Worm (Caenorhabditis elegans) whole organism, late embryonic: ENCODE measurements around the gene K11H12.7.

Source experiments
- C08G9.2 ChIP-seq: sonication (generic microtip); optimal IDR thresholded peaks from 2 replicates; lab custom pipeline; 2016; ENCODE audit warnings: mild to moderate bottlenecking, missing genetic modification characterization, moderate library complexity, missing compliant biosample characterization
- F13H6.1 ChIP-seq: sonication (generic microtip); optimal IDR thresholded peaks from 2 replicates; lab custom pipeline; 2016; ENCODE audit warnings: missing genetic modification characterization, missing compliant biosample characterization
- K09A11.1 ChIP-seq: sonication (generic microtip); optimal IDR thresholded peaks from 2 replicates; lab custom pipeline; 2017; ENCODE audit warnings: antibody characterized with exemption, mild to moderate bottlenecking, missing genetic modification characterization, missing compliant biosample characterization; ENCODE audit not compliant: insufficient read depth
- T23F11.4 ChIP-seq: fragments of 200-800 bp; sonication (Bioruptor generic); optimal IDR thresholded peaks from 2 replicates; lab custom pipeline; 2018; ENCODE audit warnings: mild to moderate bottlenecking, missing genetic modification characterization, missing compliant biosample characterization
- ama-1 ChIP-seq: fragments of 150-350 bp; optimal IDR thresholded peaks from 2 replicates; lab custom pipeline; 2014
- ceh-30 ChIP-seq: fragments of 150-350 bp; optimal IDR thresholded peaks from 2 replicates; lab custom pipeline; 2014; ENCODE audit warnings: missing biosample characterization, missing genetic modification characterization
- ceh-31 ChIP-seq: sonication (generic microtip); optimal IDR thresholded peaks from 2 replicates; lab custom pipeline; 2016; ENCODE audit warnings: missing genetic modification characterization, missing compliant biosample characterization
- ceh-34 ChIP-seq: sonication (generic microtip); optimal IDR thresholded peaks from 2 replicates; lab custom pipeline; 2016; ENCODE audit warnings: mild to moderate bottlenecking, missing genetic modification characterization, missing compliant biosample characterization
- ceh-48 ChIP-seq: sonication (generic microtip); optimal IDR thresholded peaks from 2 replicates; lab custom pipeline; 2016; ENCODE audit warnings: missing genetic modification characterization, inconsistent platforms, missing compliant biosample characterization
- ceh-9 ChIP-seq: sonication (generic microtip); optimal IDR thresholded peaks from 2 replicates; lab custom pipeline; 2016; ENCODE audit warnings: mild to moderate bottlenecking, missing genetic modification characterization, inconsistent platforms, missing compliant biosample characterization
- che-1 ChIP-seq: sonication (generic microtip); optimal IDR thresholded peaks from 2 replicates; lab custom pipeline; 2016; ENCODE audit warnings: mild to moderate bottlenecking, missing genetic modification characterization, missing compliant biosample characterization
- dmd-4 ChIP-seq: sonication (generic microtip); optimal IDR thresholded peaks from 2 replicates; lab custom pipeline; 2016; ENCODE audit warnings: borderline replicate concordance, missing genetic modification characterization, missing compliant biosample characterization
- elt-4 ChIP-seq: sonication (generic microtip); optimal IDR thresholded peaks from 2 replicates; lab custom pipeline; 2016; ENCODE audit warnings: missing genetic modification characterization, missing compliant biosample characterization
- eyg-1 ChIP-seq: sonication (generic microtip); optimal IDR thresholded peaks from 2 replicates; lab custom pipeline; 2016; ENCODE audit warnings: missing genotype, missing genetic modification characterization, missing compliant biosample characterization
- fax-1 ChIP-seq: sonication (generic microtip); optimal IDR thresholded peaks from 2 replicates; lab custom pipeline; 2016; ENCODE audit warnings: missing genotype, missing genetic modification characterization, missing compliant biosample characterization
- fkh-10 ChIP-seq: fragments of 150-350 bp; optimal IDR thresholded peaks from 2 replicates; lab custom pipeline; 2014; ENCODE audit warnings: missing biosample characterization, missing genetic modification reagents, missing genetic modification characterization
- fkh-6 ChIP-seq: sonication (generic microtip); optimal IDR thresholded peaks from 2 replicates; lab custom pipeline; 2016; ENCODE audit warnings: missing genetic modification characterization, missing compliant biosample characterization
- gmeb-2 ChIP-seq: sonication (generic microtip); optimal IDR thresholded peaks from 2 replicates; lab custom pipeline; 2016; ENCODE audit warnings: missing genetic modification characterization, inconsistent platforms, missing compliant biosample characterization
- hlh-13 ChIP-seq: fragments of 200-800 bp; sonication (Bioruptor generic); optimal IDR thresholded peaks from 2 replicates; lab custom pipeline; 2018; ENCODE audit warnings: mild to moderate bottlenecking, missing genetic modification characterization, missing compliant biosample characterization
- hlh-8 ChIP-seq: sonication (generic microtip); optimal IDR thresholded peaks from 2 replicates; lab custom pipeline; 2016; ENCODE audit warnings: missing genotype, missing genetic modification characterization, missing compliant biosample characterization
- lin-11 ChIP-seq: fragments of 200-800 bp; sonication (Bioruptor generic); optimal IDR thresholded peaks from 2 replicates; lab custom pipeline; 2018; ENCODE audit warnings: mild to moderate bottlenecking, missing genetic modification characterization, missing compliant biosample characterization
- nfya-1 ChIP-seq: sonication (generic microtip); optimal IDR thresholded peaks from 2 replicates; lab custom pipeline; 2017; ENCODE audit warnings: missing genetic modification characterization, mild to moderate bottlenecking, missing compliant biosample characterization, antibody characterized with exemption, moderate library complexity
- npax-4 ChIP-seq: sonication (generic microtip); optimal IDR thresholded peaks from 2 replicates; lab custom pipeline; 2016; ENCODE audit warnings: missing genetic modification characterization, missing compliant biosample characterization
- pag-3 ChIP-seq: sonication (generic microtip); optimal IDR thresholded peaks from 2 replicates; lab custom pipeline; 2016; ENCODE audit warnings: missing compliant biosample characterization, missing genetic modification characterization, borderline replicate concordance
- pha-2 ChIP-seq: sonication (generic microtip); optimal IDR thresholded peaks from 2 replicates; lab custom pipeline; 2017; ENCODE audit warnings: mild to moderate bottlenecking, missing genetic modification characterization, missing compliant biosample characterization
- pha-4 ChIP-seq: fragments of 150-350 bp; optimal IDR thresholded peaks from 2 replicates; lab custom pipeline; 2018; ENCODE audit warnings: missing biosample characterization, missing genetic modification reagents, missing genetic modification characterization
- pqm-1 ChIP-seq: sonication (generic microtip); optimal IDR thresholded peaks from 2 replicates; lab custom pipeline; 2016; ENCODE audit warnings: missing genetic modification characterization, missing compliant biosample characterization
- ref-2 ChIP-seq: sonication (generic microtip); optimal IDR thresholded peaks from 2 replicates; lab custom pipeline; 2016; ENCODE audit warnings: missing genetic modification characterization, missing compliant biosample characterization
- sox-2 ChIP-seq: fragments of 200-800 bp; sonication (Bioruptor generic); IDR thresholded peaks from 2 replicates; pipeline ENCODE4 v1.3.6; 2022; ENCODE audit warnings: missing genetic modification reagents, missing genetic modification characterization, missing compliant biosample characterization
- sox-4 ChIP-seq: sonication (generic microtip); optimal IDR thresholded peaks from 2 replicates; lab custom pipeline; 2017; ENCODE audit warnings: mild to moderate bottlenecking, missing genetic modification characterization, inconsistent platforms, missing compliant biosample characterization
- tbx-2 ChIP-seq: sonication (generic microtip); optimal IDR thresholded peaks from 2 replicates; lab custom pipeline; 2016; ENCODE audit warnings: missing genetic modification characterization, missing compliant biosample characterization
- tbx-7 ChIP-seq: sonication (generic microtip); optimal IDR thresholded peaks from 2 replicates; lab custom pipeline; 2016; ENCODE audit warnings: missing genotype, missing genetic modification characterization, missing compliant biosample characterization
- unc-42 ChIP-seq: sonication (generic microtip); optimal IDR thresholded peaks from 2 replicates; lab custom pipeline; 2016; ENCODE audit warnings: missing genotype, missing genetic modification characterization, missing compliant biosample characterization
- unc-55 ChIP-seq: sonication (generic microtip); optimal IDR thresholded peaks from 2 replicates; lab custom pipeline; 2017; ENCODE audit warnings: missing biosample characterization, missing genetic modification reagents, missing genetic modification characterization
- zip-5 ChIP-seq: sonication (generic microtip); optimal IDR thresholded peaks from 2 replicates; lab custom pipeline; 2016; ENCODE audit warnings: missing genetic modification characterization, missing compliant biosample characterization
- ztf-16 ChIP-seq: sonication (generic microtip); optimal IDR thresholded peaks from 2 replicates; lab custom pipeline; 2017; ENCODE audit warnings: missing genetic modification characterization, missing compliant biosample characterization

Gene K11H12.7

DNA sequence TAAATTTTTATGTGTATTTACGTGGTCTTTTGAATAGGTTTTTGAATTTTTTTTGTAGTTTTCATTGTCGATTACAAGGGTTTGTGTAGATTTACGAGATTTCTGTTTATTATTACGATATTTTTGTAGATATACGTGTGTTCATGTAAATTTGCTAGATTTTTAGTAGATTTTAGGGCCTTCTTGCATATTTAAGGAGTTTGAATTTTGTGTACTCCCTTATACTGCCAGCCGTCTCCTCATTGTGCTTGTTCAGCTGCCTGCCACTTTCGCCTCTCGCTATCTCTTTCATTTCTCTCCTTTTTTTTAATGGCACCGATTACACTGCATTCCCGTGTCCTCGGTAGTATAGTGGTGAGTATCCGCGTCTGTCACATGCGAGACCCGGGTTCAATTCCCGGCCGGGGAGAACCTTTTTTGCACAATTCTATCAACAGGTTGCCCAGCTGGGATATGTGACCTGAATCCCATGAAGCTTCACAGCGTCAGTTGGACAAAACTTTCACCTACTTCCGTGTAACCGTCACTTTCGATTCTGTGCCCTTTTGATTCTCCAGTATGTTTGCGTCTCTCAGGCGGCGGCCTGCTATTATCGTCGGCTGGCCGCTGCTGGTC, 17.5 kb downstream of the K11H12.7 start (continued):
- TF ChIP-seq K09A11.1 (tag; lab: Kevin White, UChicago) (peak; percentile 37), hlh-8 (tag; lab: Kevin White, UChicago) (peak; percentile 25), ztf-16 (tag; lab: Kevin White, UChicago) (peak; percentile 76), fkh-10 (GFP tag; lab: Kevin White, UChicago) (no peak), pqm-1 (tag; lab: Kevin White, UChicago) (peak; percentile 55), fax-1 (peak; percentile 63), tbx-2 (tag; lab: Kevin White, UChicago) (peak; percentile 66), gmeb-2 (tag; lab: Kevin White, UChicago) (peak; percentile 77), T23F11.4 (GFP tag; lab: Kevin White, UChicago) (peak; percentile 71), pag-3 (tag; lab: Kevin White, UChicago) (peak; percentile 28), ref-2 (tag; lab: Kevin White, UChicago) (peak; percentile 77), tbx-7 (tag; lab: Kevin White, UChicago) (peak; percentile 46), ceh-30 (tag; lab: Kevin White, UChicago) (peak; percentile 51), unc-55 (GFP tag; lab: Kevin White, UChicago) (no peak), C08G9.2 (tag; lab: Kevin White, UChicago) (peak; percentile 69), zip-5 (peak; percentile 40), fkh-6 (peak; percentile 56), ceh-31 (tag; lab: Kevin White, UChicago) (peak; percentile 48)
- TF ChIP-seq, all 69 proteins: peak for 53

DNA sequence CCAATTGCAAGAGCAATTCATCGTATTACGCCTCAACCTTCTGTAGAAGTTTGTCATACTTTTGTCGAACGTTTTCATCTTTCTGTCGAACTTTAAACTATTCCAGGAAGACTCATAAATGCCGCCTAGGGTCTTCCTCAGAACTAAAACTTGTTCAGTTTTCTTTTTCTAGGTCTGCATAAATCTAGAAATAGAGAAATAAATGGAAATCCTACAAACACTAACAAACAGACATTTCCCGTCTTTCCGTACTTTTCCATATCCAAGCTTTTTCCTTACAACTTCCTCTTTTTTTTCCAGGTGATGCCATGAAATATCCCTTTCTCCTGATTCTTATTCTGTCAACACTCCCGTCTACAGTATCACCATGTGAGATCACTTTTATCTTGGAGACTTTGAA, 18.9 kb downstream of the K11H12.7 start, which contains the start of gene cutl-28:
Gene cutl-28, plus strand, starts transcription at position 301 of the 400 bp plus-strand sequence.
- TF ChIP-seq ref-2 (tag; lab: Kevin White, UChicago) (no peak), hlh-13 (GFP tag; lab: Kevin White, UChicago) (no peak), ama-1 (no peak), sox-2 (no peak), npax-4 (no peak), pha-4 (tag; lab: Kevin White, UChicago) (no peak), K09A11.1 (tag; lab: Kevin White, UChicago) (no peak), ceh-30 (tag; lab: Kevin White, UChicago) (no peak), ceh-48 (tag; lab: Kevin White, UChicago) (no peak), che-1 (tag; lab: Kevin White, UChicago) (no peak), unc-55 (GFP tag; lab: Kevin White, UChicago) (no peak), C08G9.2 (tag; lab: Kevin White, UChicago) (no peak), lin-11 (tag; lab: Kevin White, UChicago) (no peak), dmd-4 (no peak)
- TF ChIP-seq, all 69 proteins: peak for 0

DNA sequence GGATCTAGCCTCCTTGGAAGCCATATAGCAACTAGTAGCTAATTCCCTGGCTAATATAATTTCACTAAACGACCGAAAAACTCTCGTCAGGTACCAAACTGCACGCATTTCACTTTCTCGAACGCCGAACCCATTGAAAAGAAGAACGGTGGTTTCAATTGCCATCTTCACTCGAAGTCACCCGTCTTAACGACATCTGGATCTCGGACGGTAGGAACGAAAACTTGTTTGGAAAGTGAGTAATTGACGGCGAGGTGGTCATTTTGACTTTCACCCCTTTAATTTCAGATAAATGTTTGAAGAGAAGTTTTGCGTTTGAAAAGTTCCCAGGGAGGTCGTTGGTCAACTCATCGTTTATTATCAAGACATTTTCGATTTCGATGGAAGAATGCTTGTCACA, 19.4 kb downstream of the K11H12.7 start:
- TF ChIP-seq pha-2 (tag; lab: Kevin White, UChicago) (no peak), unc-42 (no peak), sox-4 (no peak), ceh-30 (tag; lab: Kevin White, UChicago) (no peak), eyg-1 (tag; lab: Kevin White, UChicago) (no peak), T23F11.4 (GFP tag; lab: Kevin White, UChicago) (no peak), F13H6.1 (tag; lab: Kevin White, UChicago) (no peak), elt-4 (tag; lab: Kevin White, UChicago) (no peak), unc-55 (GFP tag; lab: Kevin White, UChicago) (no peak), K09A11.1 (tag; lab: Kevin White, UChicago) (no peak), che-1 (tag; lab: Kevin White, UChicago) (no peak), ceh-34 (tag; lab: Kevin White, UChicago) (no peak)

DNA sequence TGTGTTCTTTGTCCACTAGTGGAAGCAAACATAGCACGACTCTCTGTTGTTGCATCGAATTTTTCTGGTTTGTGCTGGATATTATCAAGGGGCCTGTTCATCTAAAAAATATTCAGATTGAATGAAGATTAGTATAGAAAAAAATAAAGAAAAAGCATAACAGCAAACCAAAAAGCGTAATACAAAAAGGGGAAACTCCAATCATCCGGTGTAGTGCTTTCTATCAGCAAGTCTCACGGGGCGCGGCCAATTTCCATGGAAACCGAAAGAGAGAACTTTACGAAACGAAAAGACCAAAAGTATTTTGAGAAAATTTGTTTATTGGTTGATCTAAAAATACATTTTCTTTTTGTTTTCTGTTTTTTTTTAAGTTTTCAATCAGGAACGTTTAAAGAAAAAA, 33.0 kb downstream of the K11H12.7 start, which contains the start of gene Y55F3C.17:
Gene Y55F3C.17, minus strand, starts transcription at position 101 of the 400 bp plus-strand sequence.
- TF ChIP-seq ceh-9 (tag; lab: Kevin White, UChicago), result no peak
- TF ChIP-seq nfya-1, result no peak
- no peak for TF ChIP-seq tbx-2 (tag; lab: Kevin White, UChicago)
- TF ChIP-seq, all 69 proteins: peak for 0
